Worm (Caenorhabditis elegans) whole organism, L3 larva: ENCODE results near the gene flp-27.

Source experiments
- ceh-28 ChIP-seq: fragments of 150-350 bp; optimal IDR thresholded peaks from 2 replicates; lab custom pipeline; 2014; ENCODE audit warnings: missing biosample characterization, missing genetic modification reagents, missing genetic modification characterization
- elt-3 ChIP-seq, 3 experiments: fragments of 150-350 bp in 1 of 3; sonication (generic microtip) in 2 of 3; optimal IDR thresholded peaks; 2 replicates in 2 of 3; 4 replicates in 1 of 3; lab custom pipeline; 2014 to 2017; ENCODE audit warnings: missing biosample characterization in 3 of 3, missing genetic modification characterization in 3 of 3
- fkh-2 ChIP-seq: fragments of 150-350 bp; optimal IDR thresholded peaks from 2 replicates; lab custom pipeline; 2014; ENCODE audit warnings: missing biosample characterization, missing genetic modification reagents, missing genetic modification characterization
- fos-1 ChIP-seq: fragments of 150-350 bp; optimal IDR thresholded peaks from 2 replicates; lab custom pipeline; 2014; ENCODE audit warnings: missing biosample characterization, missing genetic modification characterization
- hmg-11 ChIP-seq: sonication (generic microtip); optimal IDR thresholded peaks from 2 replicates; lab custom pipeline; 2016; ENCODE audit warnings: missing genetic modification characterization, missing compliant biosample characterization
- lin-39 ChIP-seq: fragments of 150-350 bp; optimal IDR thresholded peaks from 2 replicates; lab custom pipeline; 2018; ENCODE audit warnings: missing biosample characterization, missing genetic modification reagents, missing genetic modification characterization
- mdl-1 ChIP-seq: fragments of 150-350 bp; optimal IDR thresholded peaks from 2 replicates; lab custom pipeline; 2014; ENCODE audit warnings: missing biosample characterization, missing genetic modification characterization
- nhr-11 ChIP-seq: fragments of 150-350 bp; optimal IDR thresholded peaks from 2 replicates; lab custom pipeline; 2014; ENCODE audit warnings: missing biosample characterization, missing genetic modification characterization
- nhr-25 ChIP-seq: sonication (generic microtip); optimal IDR thresholded peaks from 2 replicates; lab custom pipeline; 2017; ENCODE audit warnings: missing biosample characterization, missing genetic modification characterization
- nhr-67 ChIP-seq: fragments of 150-350 bp; optimal IDR thresholded peaks from 2 replicates; lab custom pipeline; 2014; ENCODE audit warnings: missing biosample characterization, missing genetic modification characterization
- nhr-76 ChIP-seq: fragments of 150-350 bp; sonication (generic microtip); optimal IDR thresholded peaks from 5 replicates; lab custom pipeline; 2014; ENCODE audit warnings: missing biosample characterization, missing genetic modification characterization

DNA sequence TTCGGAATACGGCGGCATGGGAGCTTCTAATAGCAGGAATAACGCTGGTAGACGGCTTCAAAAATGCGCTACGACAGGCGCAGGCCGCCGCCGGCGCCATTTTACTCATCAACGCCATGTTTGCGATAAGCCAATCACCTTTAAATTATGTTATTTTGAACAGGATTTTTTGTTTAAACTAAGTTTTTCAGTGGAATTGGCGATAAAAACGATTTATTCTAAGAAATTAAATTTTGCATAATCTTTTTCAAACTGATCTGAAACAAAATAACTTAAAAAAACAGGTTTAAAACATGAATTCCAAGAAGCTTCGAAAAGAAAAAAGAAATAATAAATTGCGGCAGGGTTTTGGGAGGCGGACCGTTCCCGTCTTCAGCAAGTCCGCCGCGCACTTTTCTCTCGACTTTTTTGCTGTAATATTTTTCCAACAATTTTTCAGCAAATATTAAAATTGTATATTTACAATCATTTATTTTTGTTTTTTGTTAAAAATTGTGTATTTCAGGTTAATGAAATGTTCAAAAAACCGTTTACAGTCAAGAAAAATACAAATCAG is 10.5 kb downstream of the flp-27 start, which contains the start of the genes ndub-5 and eif-2D:
- no peak for TF ChIP-seq ceh-28
- TF ChIP-seq fos-1, result no peak
- TF ChIP-seq nhr-25 (tag; lab: Kevin White, UChicago), result no peak
- TF ChIP-seq elt-3 (tag; optimal IDR thresholded peaks at IDR 0.05; lab: Kevin White, UChicago), result no peak
- no peak for TF ChIP-seq nhr-76 (tag; lab: Kevin White, UChicago)
- no peak for TF ChIP-seq lin-39 (tag; lab: Kevin White, UChicago)
- TF ChIP-seq fkh-2 (tag; lab: Kevin White, UChicago), result no peak
- TF ChIP-seq mdl-1, result no peak
- TF ChIP-seq nhr-67, result no peak
- TF ChIP-seq nhr-11 (tag; lab: Kevin White, UChicago), result no peak
- peak; percentile 6 for TF ChIP-seq hmg-11
